Fruit fly (Drosophila melanogaster) whole organism, embryonic: Measurements from ENCODE around the gene TwdlE.
A peak's percentile ranks its signal among the peaks of the same experiment; 100 is the strongest.

ENCODE experiments used
- ATbp ChIP-seq: fragments of 200-800 bp; sonication (Bioruptor generic); optimal IDR thresholded peaks from 2 replicates; lab custom pipeline; 2017; ENCODE audit warnings: missing biosample characterization, mild to moderate bottlenecking, missing genetic modification characterization, missing genetic modification reagents
- Atf6 ChIP-seq: fragments of 200-800 bp; sonication (Bioruptor generic); IDR thresholded peaks from 2 replicates; pipeline ENCODE4 v1.3.6; 2022; ENCODE audit warnings: missing biosample characterization, missing genetic modification characterization
- CG10431 ChIP-seq: fragments of 200-800 bp; sonication (Bioruptor generic); optimal IDR thresholded peaks from 3 replicates; lab custom pipeline; 2018; ENCODE audit warnings: missing biosample characterization, mild to moderate bottlenecking, missing genetic modification characterization
- CG10462 ChIP-seq: fragments of 200-800 bp; sonication (Bioruptor generic); optimal IDR thresholded peaks from 2 replicates; lab custom pipeline; 2016; ENCODE audit warnings: missing biosample characterization, missing genetic modification characterization
- CG11093 ChIP-seq: fragments of 200-800 bp; sonication (Bioruptor generic); IDR thresholded peaks from 3 replicates; pipeline ENCODE4 v1.3.6; 2022; ENCODE audit warnings: missing biosample characterization, missing genetic modification characterization
- CG11398 ChIP-seq: fragments of 200-800 bp; sonication (Bioruptor generic); optimal IDR thresholded peaks from 2 replicates; lab custom pipeline; 2016; ENCODE audit warnings: missing biosample characterization, missing genetic modification characterization
- CG11504 ChIP-seq: fragments of 200-800 bp; sonication (Bioruptor generic); optimal IDR thresholded peaks from 3 replicates; lab custom pipeline; 2019; ENCODE audit warnings: missing biosample characterization, mild to moderate bottlenecking, missing genetic modification characterization, moderate library complexity
- CG12071 ChIP-seq: fragments of 200-800 bp; sonication (Bioruptor generic); optimal IDR thresholded peaks from 3 replicates; lab custom pipeline; 2018; ENCODE audit warnings: missing biosample characterization, mild to moderate bottlenecking, missing genetic modification characterization
- CG12744 ChIP-seq: fragments of 200-800 bp; sonication (Bioruptor generic); optimal IDR thresholded peaks from 2 replicates; lab custom pipeline; 2016; ENCODE audit warnings: missing biosample characterization, missing genetic modification characterization
- CG13296 ChIP-seq: fragments of 200-800 bp; sonication (Bioruptor generic); optimal IDR thresholded peaks from 3 replicates; lab custom pipeline; 2018; ENCODE audit warnings: missing biosample characterization, mild to moderate bottlenecking, missing genetic modification characterization
- CG1529 ChIP-seq: fragments of 200-800 bp; sonication (Bioruptor generic); optimal IDR thresholded peaks from 3 replicates; lab custom pipeline; 2018; ENCODE audit warnings: missing biosample characterization, missing genetic modification characterization
- CG17186 ChIP-seq: fragments of 200-800 bp; sonication (Bioruptor generic); optimal IDR thresholded peaks from 3 replicates; lab custom pipeline; 2017; ENCODE audit warnings: missing biosample characterization, missing genetic modification reagents, missing genetic modification characterization
- CG17568 ChIP-seq: fragments of 200-800 bp; sonication (Bioruptor generic); optimal IDR thresholded peaks from 2 replicates; lab custom pipeline; 2018; ENCODE audit warnings: missing biosample characterization, mild to moderate bottlenecking, missing genetic modification characterization, moderate library complexity
- CG2712 ChIP-seq: fragments of 200-800 bp; optimal IDR thresholded peaks from 3 replicates; lab custom pipeline; 2019; ENCODE audit warnings: missing biosample characterization, mild to moderate bottlenecking, missing genetic modification characterization, moderate library complexity
- CG32532 ChIP-seq: fragments of 200-800 bp; sonication (Bioruptor generic); IDR thresholded peaks from 2 replicates; pipeline ENCODE4 v1.3.6; 2022; ENCODE audit warnings: missing biosample characterization, missing genetic modification characterization
- CG3726 ChIP-seq: fragments of 200-800 bp; sonication (Bioruptor generic); IDR thresholded peaks from 3 replicates; pipeline ENCODE4, ENCODE4 v1.3.6; 2022; ENCODE audit warnings: missing biosample characterization, missing genetic modification characterization
- CG4404 ChIP-seq: fragments of 200-800 bp; sonication (Bioruptor generic); IDR thresholded peaks from 2 replicates; pipeline ENCODE4 v1.3.6; 2022; ENCODE audit warnings: missing biosample characterization, missing genetic modification characterization
- CG4730 ChIP-seq: fragments of 200-800 bp; sonication (Bioruptor generic); IDR thresholded peaks from 2 replicates; pipeline ENCODE4 v1.3.6; 2022; ENCODE audit warnings: missing biosample characterization, missing genetic modification characterization
- CG4820 ChIP-seq: fragments of 200-800 bp; sonication (Bioruptor generic); optimal IDR thresholded peaks from 3 replicates; lab custom pipeline; 2016; ENCODE audit warnings: missing biosample characterization, missing genetic modification characterization
- CG7839 ChIP-seq: fragments of 200-800 bp; sonication (Bioruptor generic); optimal IDR thresholded peaks from 3 replicates; lab custom pipeline; 2018; ENCODE audit warnings: missing biosample characterization, mild to moderate bottlenecking, missing genetic modification characterization, moderate library complexity
- CG9797 ChIP-seq: fragments of 200-800 bp; sonication (Bioruptor generic); optimal IDR thresholded peaks from 3 replicates; lab custom pipeline; 2018; ENCODE audit warnings: missing biosample characterization, mild to moderate bottlenecking, missing genetic modification characterization
- D19B ChIP-seq: fragments of 200-800 bp; sonication (Bioruptor generic); optimal IDR thresholded peaks from 2 replicates; lab custom pipeline; 2017; ENCODE audit warnings: missing biosample characterization, mild to moderate bottlenecking, missing genetic modification characterization
- Deaf1 ChIP-seq: fragments of 200-800 bp; optimal IDR thresholded peaks from 3 replicates; lab custom pipeline; 2019; ENCODE audit warnings: missing biosample characterization, mild to moderate bottlenecking, missing genetic modification characterization, moderate library complexity
- Dek ChIP-seq: fragments of 200-800 bp; sonication (Bioruptor generic); optimal IDR thresholded peaks from 3 replicates; lab custom pipeline; 2019; ENCODE audit warnings: missing biosample characterization, mild to moderate bottlenecking, missing genetic modification characterization, moderate library complexity
- E2f1 ChIP-seq: fragments of 200-800 bp; sonication (Bioruptor generic); IDR thresholded peaks from 2 replicates; pipeline ENCODE4 v1.3.6; 2022; ENCODE audit warnings: missing biosample characterization, missing genetic modification characterization
- Fer1 ChIP-seq: fragments of 200-800 bp; sonication (Bioruptor generic); optimal IDR thresholded peaks from 2 replicates; lab custom pipeline; 2017; ENCODE audit warnings: missing biosample characterization, mild to moderate bottlenecking, missing genetic modification characterization
- HLH4C ChIP-seq: fragments of 200-800 bp; sonication (Bioruptor generic); IDR thresholded peaks from 3 replicates; pipeline ENCODE4 v1.3.6; 2022; ENCODE audit warnings: missing biosample characterization, missing genetic modification characterization; ENCODE audit not compliant: partially characterized antibody
- MESR4 ChIP-seq: fragments of 200-800 bp; sonication (Bioruptor generic); optimal IDR thresholded peaks from 2 replicates; lab custom pipeline; 2018; ENCODE audit warnings: missing biosample characterization, mild to moderate bottlenecking, missing genetic modification characterization, moderate library complexity
- Mad ChIP-seq: fragments of 200-800 bp; sonication (Bioruptor generic); optimal IDR thresholded peaks from 2 replicates; lab custom pipeline; 2016; ENCODE audit warnings: missing biosample characterization, missing genetic modification characterization
- NC2α ChIP-seq: fragments of 200-800 bp; sonication (Bioruptor generic); optimal IDR thresholded peaks from 2 replicates; lab custom pipeline; 2016; ENCODE audit warnings: missing biosample characterization, missing genetic modification characterization
- Ravus ChIP-seq: fragments of 200-800 bp; sonication (Bioruptor generic); IDR thresholded peaks from 2 replicates; pipeline ENCODE4 v1.3.6; 2022; ENCODE audit warnings: missing biosample characterization, missing genetic modification characterization
- Xrp1 ChIP-seq: fragments of 200-800 bp; sonication (Bioruptor generic); IDR thresholded peaks from 2 replicates; pipeline ENCODE4 v1.3.6; 2022; ENCODE audit warnings: missing biosample characterization, missing genetic modification characterization
- bowl ChIP-seq: fragments of 200-800 bp; sonication (Bioruptor generic); IDR thresholded peaks from 2 replicates; pipeline ENCODE4 v1.3.6; 2022; ENCODE audit warnings: missing biosample characterization, missing genetic modification characterization
- ci ChIP-seq: fragments of 200-800 bp; sonication (Bioruptor generic); IDR thresholded peaks from 3 replicates; pipeline ENCODE4 v1.3.6; 2022; ENCODE audit warnings: missing biosample characterization, missing genetic modification characterization
- emc ChIP-seq: fragments of 200-800 bp; sonication (Bioruptor generic); optimal IDR thresholded peaks from 2 replicates; lab custom pipeline; 2016; ENCODE audit warnings: missing biosample characterization, missing genetic modification characterization
- en ChIP-seq: fragments of 200-800 bp; sonication (Bioruptor generic); optimal IDR thresholded peaks from 2 replicates; lab custom pipeline; 2016; ENCODE audit warnings: missing biosample characterization, missing genetic modification characterization
- grn ChIP-seq: fragments of 200-800 bp; sonication (Bioruptor generic); optimal IDR thresholded peaks from 3 replicates; lab custom pipeline; 2017; ENCODE audit warnings: missing biosample characterization, missing genetic modification characterization
- lola ChIP-seq, 3 experiments: fragments of >200 bp in 2 of 3; fragments of 200-800 bp in 1 of 3; sonication (Bioruptor generic) in 1 of 3; optimal IDR thresholded peaks; 2 replicates each; lab custom pipeline; 2017 to 2019; ENCODE audit warnings: missing biosample characterization in 3 of 3, missing genetic modification characterization in 3 of 3, mild to moderate bottlenecking in 1 of 3, moderate library complexity in 1 of 3
- lov ChIP-seq, 2 experiments: fragments of 200-800 bp in 1 of 2; fragments of >200 bp in 1 of 2; sonication (Bioruptor generic) in 1 of 2; IDR thresholded peaks in 1 of 2; optimal IDR thresholded peaks in 1 of 2; 2 replicates in 1 of 2; 3 replicates in 1 of 2; pipeline versions ENCODE4 v1.3.6 to Lab custom; 2017 to 2022; ENCODE audit warnings: missing biosample characterization in 1 of 2, missing genetic modification characterization in 1 of 2
- maf-S ChIP-seq: fragments of 200-800 bp; sonication (Bioruptor generic); optimal IDR thresholded peaks from 2 replicates; lab custom pipeline; 2016; ENCODE audit warnings: missing biosample characterization, missing genetic modification characterization
- nerfin-1 ChIP-seq: fragments of 200-800 bp; sonication (Bioruptor generic); optimal IDR thresholded peaks from 3 replicates; lab custom pipeline; 2019; ENCODE audit warnings: missing biosample characterization, mild to moderate bottlenecking, missing genetic modification characterization, moderate library complexity
- nerfin-2 ChIP-seq: fragments of 200-800 bp; sonication (Bioruptor generic); IDR thresholded peaks from 2 replicates; pipeline ENCODE4 v1.3.6; 2022; ENCODE audit warnings: missing biosample characterization, missing genetic modification characterization; ENCODE audit not compliant: partially characterized antibody
- pho ChIP-seq: fragments of 200-800 bp; sonication (Bioruptor generic); optimal IDR thresholded peaks from 2 replicates; lab custom pipeline; 2016; ENCODE audit warnings: missing biosample characterization, missing genetic modification characterization
- prd ChIP-seq, 3 experiments: fragments of >200 bp in 2 of 3; fragments of 200-800 bp in 1 of 3; sonication (Bioruptor generic) in 1 of 3; optimal IDR thresholded peaks in 2 of 3; IDR thresholded peaks in 1 of 3; 2 replicates in 2 of 3; 3 replicates in 1 of 3; pipeline versions ENCODE4 v1.3.6 to Lab custom; 2017 to 2022; ENCODE audit warnings: missing biosample characterization in 1 of 3, missing genetic modification characterization in 1 of 3
- ranshi ChIP-seq: fragments of 200-800 bp; sonication (Bioruptor generic); IDR thresholded peaks from 2 replicates; pipeline ENCODE4 v1.3.6; 2022; ENCODE audit warnings: missing biosample characterization, missing genetic modification characterization
- run ChIP-seq: fragments of 200-800 bp; sonication (Bioruptor generic); optimal IDR thresholded peaks from 3 replicates; lab custom pipeline; 2018; ENCODE audit warnings: missing biosample characterization, mild to moderate bottlenecking, missing genetic modification characterization
- sd ChIP-seq: fragments of 200-800 bp; sonication (Bioruptor generic); optimal IDR thresholded peaks from 3 replicates; lab custom pipeline; 2018; ENCODE audit warnings: missing biosample characterization, mild to moderate bottlenecking, missing genetic modification characterization, moderate library complexity
- sqz ChIP-seq: fragments of 200-800 bp; sonication (Bioruptor generic); optimal IDR thresholded peaks from 3 replicates; lab custom pipeline; 2018; ENCODE audit warnings: missing biosample characterization, mild to moderate bottlenecking, missing genetic modification characterization
- unpg ChIP-seq: fragments of 200-800 bp; sonication (Bioruptor generic); optimal IDR thresholded peaks from 3 replicates; lab custom pipeline; 2018; ENCODE audit warnings: missing biosample characterization, mild to moderate bottlenecking, missing genetic modification characterization, moderate library complexity
- zfh1 ChIP-seq: fragments of 200-800 bp; sonication (Bioruptor generic); IDR thresholded peaks from 3 replicates; pipeline ENCODE4 v1.3.6; 2022; ENCODE audit warnings: missing biosample characterization, missing genetic modification characterization

Gene TwdlE

dm6 chr2L:7851609-7852008, 9.0 kb downstream of the TwdlE start (continued):
- TF ChIP-seq grn, result no peak
- TF ChIP-seq lov (optimal IDR thresholded peaks at IDR 0.05; lab: Kevin White, UChicago), result no peak
- TF ChIP-seq lov (GFP tag; IDR thresholded peaks at IDR 0.05; lab: Robert Waterston, UW), result no peak
- TF ChIP-seq CG9797 (GFP tag; lab: Kevin White, UChicago), result no peak
- no peak for TF ChIP-seq E2f1 (GFP tag; lab: Robert Waterston, UW)
- TF ChIP-seq sqz, result no peak
- TF ChIP-seq CG12071 (GFP tag; lab: Kevin White, UChicago), result no peak
- no peak for TF ChIP-seq nerfin-2 (GFP tag; lab: Robert Waterston, UW)
- TF ChIP-seq CG1529 (GFP tag; lab: Kevin White, UChicago), result no peak
- no peak for TF ChIP-seq CG13296
- TF ChIP-seq maf-S (GFP tag; lab: Kevin White, UChicago), result no peak
- TF ChIP-seq ranshi (GFP tag; lab: Robert Waterston, UW), result 0 out of 2 replicates have a peak, but pooled peaks have one; percentile 7
- no peak for TF ChIP-seq HLH4C (GFP tag; lab: Robert Waterston, UW)
- TF ChIP-seq prd (optimal IDR thresholded peaks at IDR 0.05; lab: Kevin White, UChicago), result no peak
- TF ChIP-seq prd (GFP tag; IDR thresholded peaks at IDR 0.05; lab: Robert Waterston, UW), result peak; percentile 70
- no peak for TF ChIP-seq NC2α (GFP tag; lab: Kevin White, UChicago)
- TF ChIP-seq nerfin-1 (tag; lab: Kevin White, UChicago), result no peak
- peak; percentile 49; the same call in 1 of the 3 replicates for TF ChIP-seq ci (GFP tag; lab: Robert Waterston, UW)
- TF ChIP-seq ATbp (GFP tag; lab: Kevin White, UChicago), result peak; percentile 5
- no peak for TF ChIP-seq pho
- TF ChIP-seq CG17186, result no peak
- TF ChIP-seq Deaf1 (tag; lab: Kevin White, UChicago), result peak; percentile 23
- peak; percentile 51 for TF ChIP-seq CG7839 (tag; lab: Kevin White, UChicago)
- peak; percentile 53 for TF ChIP-seq Fer1 (GFP tag; lab: Kevin White, UChicago)
- TF ChIP-seq Dek (tag; lab: Kevin White, UChicago), result no peak
- no peak for TF ChIP-seq run (tag; lab: Kevin White, UChicago)
- TF ChIP-seq sd (tag; lab: Kevin White, UChicago), result no peak
- TF ChIP-seq CG32532, result peak; percentile 35; the same call in 1 of the 2 replicates
- TF ChIP-seq CG10462 (GFP tag; lab: Kevin White, UChicago), result no peak
- TF ChIP-seq CG17568 (GFP tag; lab: Kevin White, UChicago), result no peak
- TF ChIP-seq D19B (GFP tag; lab: Kevin White, UChicago), result no peak
- 0 out of 2 replicates have a peak, but pooled peaks have one; percentile 14 for TF ChIP-seq Atf6 (GFP tag; lab: Robert Waterston, UW)
- no peak for TF ChIP-seq zfh1
- no peak for TF ChIP-seq Ravus
- no peak for TF ChIP-seq bowl (GFP tag; lab: Robert Waterston, UW)
- TF ChIP-seq CG11398 (GFP tag; lab: Kevin White, UChicago), result no peak
- TF ChIP-seq CG4404 (GFP tag; lab: Robert Waterston, UW), result 0 out of 2 replicates have a peak, but pooled peaks have one; percentile 20
- peak; percentile 62 for TF ChIP-seq CG11504 (tag; lab: Kevin White, UChicago)
- peak; percentile 60 for TF ChIP-seq CG2712 (tag; lab: Kevin White, UChicago)
- TF ChIP-seq Mad (GFP tag; lab: Kevin White, UChicago), result no peak
- no peak for TF ChIP-seq CG4730 (GFP tag; lab: Robert Waterston, UW)
- no peak for TF ChIP-seq CG4820 (GFP tag; lab: Kevin White, UChicago)
- no peak for TF ChIP-seq CG3726 (GFP tag; lab: Robert Waterston, UW)
- TF ChIP-seq en (GFP tag; lab: Kevin White, UChicago), result no peak
- no peak for TF ChIP-seq MESR4
- no peak for TF ChIP-seq CG10431
- TF ChIP-seq CG11093, result no peak
- no peak for TF ChIP-seq CG12744 (GFP tag; lab: Kevin White, UChicago)
- peak in 1 of 3 experiments; percentile 23 for TF ChIP-seq lola (GFP tag; optimal IDR thresholded peaks at IDR 0.05; lab: Kevin White, UChicago)
- TF ChIP-seq unpg, result peak; percentile 39
- no peak for TF ChIP-seq emc (GFP tag; lab: Kevin White, UChicago)
- TF ChIP-seq Xrp1 (GFP tag; lab: Robert Waterston, UW), result peak; percentile 61; the same call in 1 of the 2 replicates
